Worm (Caenorhabditis elegans): Measurements from ENCODE around the gene C56G2.9.

The C56G2.9 gene

DNA sequence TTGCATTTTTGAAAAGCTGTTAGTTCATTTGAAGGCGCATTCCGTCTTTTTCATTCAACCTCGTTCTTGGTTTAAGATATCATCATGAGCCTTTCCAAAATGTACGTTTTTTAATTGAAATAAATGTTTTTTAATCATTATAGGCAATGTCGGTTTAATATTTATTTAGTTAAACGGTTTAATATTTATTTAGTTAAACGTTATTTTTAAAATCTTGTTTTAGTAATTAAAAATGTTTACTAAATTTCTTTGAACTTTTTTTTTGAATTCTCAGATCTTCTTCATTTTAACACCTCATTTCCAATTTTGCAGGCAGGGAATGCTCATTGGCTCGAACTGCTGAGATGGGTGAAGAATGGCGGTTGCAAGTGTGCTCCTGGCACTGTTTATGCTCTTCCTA, 34.1 kb downstream of the C56G2.9 start, which contains the start of gene gar-2:
Gene gar-2, plus strand, starts transcription at position 301 of the 400 bp plus-strand sequence.
- TF ChIP-seq ceh-13 (GFP tag; optimal IDR thresholded peaks at IDR 0.05) (no peak), flt-1 (GFP tag; IDR thresholded peaks at IDR 0.05) (no peak), ets-7 (tag; optimal IDR thresholded peaks at IDR 0.05) (no peak), hmbx-1 (tag; optimal IDR thresholded peaks at IDR 0.05) (no peak), tbx-37 (GFP tag; conservative IDR thresholded peaks at IDR 0.05) (no peak), scrt-1 (GFP tag; IDR thresholded peaks at IDR 0.05) (no peak), sea-1 (GFP tag; conservative IDR thresholded peaks at IDR 0.05) (no peak)

DNA sequence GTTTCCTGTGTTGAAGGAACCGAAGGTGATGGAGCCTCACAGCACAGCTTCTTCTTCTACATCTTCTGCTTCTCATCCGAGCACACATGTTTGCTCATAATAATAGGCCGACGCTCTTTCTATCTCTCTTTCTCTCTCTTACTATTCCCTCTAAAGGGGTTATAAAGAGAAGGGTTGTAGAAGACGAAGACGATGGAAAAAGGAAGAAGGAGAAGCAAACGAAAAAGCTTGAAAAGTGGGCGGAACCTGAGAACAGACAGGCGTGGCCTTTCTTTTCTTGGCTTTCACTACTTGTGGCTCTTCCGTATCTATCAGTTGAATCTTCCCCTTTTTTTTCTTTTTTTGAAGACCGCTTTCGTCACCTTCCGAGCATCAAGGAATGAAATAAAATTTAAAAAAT, 35.3 kb downstream of the C56G2.9 start:
- TF ChIP-seq ama-1 (optimal IDR thresholded peaks at IDR 0.05) = no peak
- TF ChIP-seq aly-1 (tag; optimal IDR thresholded peaks at IDR 0.05) = no peak
- no peak for TF ChIP-seq scrt-1 (GFP tag; IDR thresholded peaks at IDR 0.05)
- no peak for TF ChIP-seq tra-4 (tag; optimal IDR thresholded peaks at IDR 0.05)
- TF ChIP-seq pes-1 (GFP tag; IDR thresholded peaks at IDR 0.05) = no peak
- no peak for TF ChIP-seq B0310.2 (tag; optimal IDR thresholded peaks at IDR 0.05)
- TF ChIP-seq flt-1 (GFP tag; IDR thresholded peaks at IDR 0.05) = no peak
- no peak for TF ChIP-seq hmg-4 (GFP tag; optimal IDR thresholded peaks at IDR 0.05)
- no peak for TF ChIP-seq sea-1 (GFP tag; conservative IDR thresholded peaks at IDR 0.05)
- no peak for TF ChIP-seq ceh-36 (tag; optimal IDR thresholded peaks at IDR 0.05)

DNA sequence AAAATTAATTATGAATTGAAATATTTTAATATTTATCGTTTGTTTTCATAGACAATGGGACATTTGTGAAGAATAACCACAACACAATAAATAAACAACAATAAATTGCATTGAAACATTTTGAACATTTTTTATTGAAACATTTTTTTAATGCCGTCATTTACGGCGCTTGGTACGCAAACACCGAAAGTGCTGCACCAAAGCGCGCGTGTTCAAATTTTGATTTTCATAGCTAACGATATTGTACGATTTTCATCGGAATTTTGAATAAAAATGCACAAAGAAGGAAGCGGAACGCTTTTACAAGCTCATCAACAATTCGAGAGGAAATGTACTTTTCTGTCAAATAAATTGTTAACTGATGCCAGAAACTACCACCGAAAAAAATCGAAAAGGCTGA, 39.3 kb downstream of the C56G2.9 start:
- TF ChIP-seq hmg-4 (GFP tag; optimal IDR thresholded peaks at IDR 0.05) = no peak
- no peak for TF ChIP-seq pes-1 (GFP tag; IDR thresholded peaks at IDR 0.05)
- no peak for TF ChIP-seq tra-4 (tag; optimal IDR thresholded peaks at IDR 0.05)
- no peak for TF ChIP-seq scrt-1 (GFP tag; IDR thresholded peaks at IDR 0.05)
- no peak for TF ChIP-seq sea-1 (GFP tag; conservative IDR thresholded peaks at IDR 0.05)
- TF ChIP-seq ceh-13 (GFP tag; optimal IDR thresholded peaks at IDR 0.05) = no peak
- no peak for TF ChIP-seq ets-7 (tag; optimal IDR thresholded peaks at IDR 0.05)
- TF ChIP-seq ama-1 (optimal IDR thresholded peaks at IDR 0.05) = no peak
- no peak for TF ChIP-seq flt-1 (GFP tag; IDR thresholded peaks at IDR 0.05)
- TF ChIP-seq ceh-36 (tag; optimal IDR thresholded peaks at IDR 0.05) = no peak
- no peak for TF ChIP-seq B0310.2 (tag; optimal IDR thresholded peaks at IDR 0.05)

DNA sequence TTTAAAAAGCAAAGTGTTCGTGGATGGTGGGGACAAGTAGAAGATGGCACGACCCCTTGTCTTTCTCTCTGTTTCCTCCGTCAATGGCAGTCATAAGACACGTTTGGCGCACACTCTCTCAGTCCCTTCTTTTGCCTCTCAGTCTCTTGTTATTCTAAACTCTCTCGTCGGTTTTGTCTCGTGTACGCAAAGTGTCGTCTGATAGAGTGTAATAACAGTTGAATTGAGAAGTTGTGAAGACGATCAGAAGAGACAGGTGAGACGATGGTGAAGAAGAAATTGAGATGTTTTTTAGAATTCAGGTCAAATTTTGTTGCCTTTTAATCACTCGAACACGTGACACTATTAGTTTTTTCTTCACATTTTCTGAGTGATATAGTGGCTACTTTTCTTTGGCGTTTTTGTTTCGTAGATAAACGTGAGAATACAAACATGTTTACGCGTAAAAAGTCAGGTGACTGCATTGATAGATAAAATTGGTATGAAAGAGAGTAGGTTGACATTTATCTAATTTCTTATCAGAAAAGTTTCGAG, 39.9 kb downstream of the C56G2.9 start, which contains the start of gene F47D12.9:
Gene F47D12.9, minus strand, starts transcription at position 267 of the 534 bp plus-strand sequence.
- TF ChIP-seq scrt-1 (GFP tag; IDR thresholded peaks at IDR 0.05) (no peak), hmbx-1 (tag; optimal IDR thresholded peaks at IDR 0.05) (no peak), F13C5.2 (tag; optimal IDR thresholded peaks at IDR 0.05) (no peak), ceh-13 (GFP tag; optimal IDR thresholded peaks at IDR 0.05) (no peak), ceh-36 (tag; optimal IDR thresholded peaks at IDR 0.05) (no peak), ets-7 (tag; optimal IDR thresholded peaks at IDR 0.05) (no peak), tra-4 (tag; optimal IDR thresholded peaks at IDR 0.05) (no peak), pes-1 (GFP tag; IDR thresholded peaks at IDR 0.05) (no peak), hnd-1 (tag; optimal IDR thresholded peaks at IDR 0.05) (no peak), tbx-37 (GFP tag; conservative IDR thresholded peaks at IDR 0.05) (no peak), hmg-4 (GFP tag; optimal IDR thresholded peaks at IDR 0.05) (no peak), aly-1 (tag; optimal IDR thresholded peaks at IDR 0.05) (no peak), ama-1 (optimal IDR thresholded peaks at IDR 0.05) (no peak), B0310.2 (tag; optimal IDR thresholded peaks at IDR 0.05) (no peak), flt-1 (GFP tag; IDR thresholded peaks at IDR 0.05) (no peak), sea-1 (GFP tag; conservative IDR thresholded peaks at IDR 0.05) (no peak)

DNA sequence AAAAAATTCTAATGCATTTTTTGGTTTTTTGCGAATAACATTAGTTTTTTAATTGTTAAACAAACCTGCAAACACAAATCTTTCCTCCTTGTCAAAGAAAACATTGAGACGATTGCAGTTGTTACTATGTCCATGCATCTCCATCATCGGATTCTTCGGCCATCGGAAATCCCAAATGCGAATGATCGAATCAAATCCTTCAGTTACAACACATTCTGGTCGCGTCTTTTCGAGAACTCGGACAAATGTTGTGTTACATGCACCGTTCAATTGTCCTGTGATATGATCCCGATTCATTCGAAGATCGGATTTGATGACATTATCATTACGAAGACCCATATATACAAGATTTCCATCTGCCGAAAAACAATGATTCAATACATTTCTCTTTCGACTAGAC, 42.8 kb downstream of the C56G2.9 start:
- TF ChIP-seq B0310.2 (tag; optimal IDR thresholded peaks at IDR 0.05) (no peak), ama-1 (optimal IDR thresholded peaks at IDR 0.05) (no peak), scrt-1 (GFP tag; IDR thresholded peaks at IDR 0.05) (no peak), hmg-4 (GFP tag; optimal IDR thresholded peaks at IDR 0.05) (no peak), hmbx-1 (tag; optimal IDR thresholded peaks at IDR 0.05) (no peak), flt-1 (GFP tag; IDR thresholded peaks at IDR 0.05) (no peak), ceh-36 (tag; optimal IDR thresholded peaks at IDR 0.05) (no peak), aly-1 (tag; optimal IDR thresholded peaks at IDR 0.05) (no peak), hnd-1 (tag; optimal IDR thresholded peaks at IDR 0.05) (no peak), tbx-11 (GFP tag; IDR thresholded peaks at IDR 0.05) (no peak), tbx-37 (GFP tag; conservative IDR thresholded peaks at IDR 0.05) (no peak), ets-7 (tag; optimal IDR thresholded peaks at IDR 0.05) (no peak), pes-1 (GFP tag; IDR thresholded peaks at IDR 0.05) (no peak), F13C5.2 (tag; optimal IDR thresholded peaks at IDR 0.05) (no peak), sea-1 (GFP tag; conservative IDR thresholded peaks at IDR 0.05) (no peak)

DNA sequence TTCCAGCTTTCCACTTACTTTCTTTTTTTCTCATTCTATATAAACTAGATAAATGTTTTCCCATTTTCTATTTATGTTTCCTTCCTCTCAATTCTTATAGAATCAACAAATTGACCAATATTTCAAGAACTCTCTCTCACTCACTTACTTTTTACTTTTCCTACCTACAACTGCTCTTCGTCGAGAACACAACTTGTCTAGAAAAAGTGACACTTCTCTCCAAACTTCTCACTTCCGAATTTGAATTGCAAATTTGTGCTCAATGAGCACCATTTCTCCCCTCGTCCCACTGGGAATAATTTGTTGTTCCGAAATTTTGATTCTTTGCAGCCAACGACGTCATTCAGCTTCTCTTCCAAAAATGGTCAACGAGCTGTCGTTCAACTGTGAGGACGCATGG, 45.0 kb downstream of the C56G2.9 start, which contains the start of gene F47D12.3:
Gene F47D12.3, plus strand, starts transcription at position 331 of the 400 bp plus-strand sequence.
- TF ChIP-seq ceh-13 (GFP tag; optimal IDR thresholded peaks at IDR 0.05) (no peak), pes-1 (GFP tag; IDR thresholded peaks at IDR 0.05) (no peak), flt-1 (GFP tag; IDR thresholded peaks at IDR 0.05) (no peak), tbx-11 (GFP tag; IDR thresholded peaks at IDR 0.05) (no peak), hmbx-1 (tag; optimal IDR thresholded peaks at IDR 0.05) (no peak)

DNA sequence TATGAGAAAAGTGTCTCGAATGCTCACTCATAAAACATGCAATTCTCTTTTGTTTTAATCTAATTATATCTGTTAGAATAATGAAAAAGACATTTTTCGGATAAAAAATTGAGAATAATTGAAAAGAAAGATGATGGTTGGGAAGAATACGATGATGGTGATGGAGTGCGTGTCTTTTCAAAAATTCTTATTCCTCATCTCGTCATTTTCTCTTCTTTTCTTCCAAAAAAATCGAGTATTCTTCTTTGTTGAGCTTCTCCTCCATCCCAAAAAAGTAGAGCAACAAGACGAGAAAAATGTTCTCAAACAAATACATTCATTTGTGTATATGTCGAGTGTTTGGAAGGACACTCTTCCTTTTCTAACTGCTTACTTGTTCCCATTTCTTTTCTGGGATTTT, 45.5 kb downstream of the C56G2.9 start:
- TF ChIP-seq hnd-1 (tag; optimal IDR thresholded peaks at IDR 0.05) = no peak
- no peak for TF ChIP-seq tbx-37 (GFP tag; conservative IDR thresholded peaks at IDR 0.05)
- TF ChIP-seq aly-1 (tag; optimal IDR thresholded peaks at IDR 0.05) = no peak
- TF ChIP-seq scrt-1 (GFP tag; IDR thresholded peaks at IDR 0.05) = no peak
- no peak for TF ChIP-seq tbx-11 (GFP tag; IDR thresholded peaks at IDR 0.05)
- TF ChIP-seq F13C5.2 (tag; optimal IDR thresholded peaks at IDR 0.05) = no peak
- no peak for TF ChIP-seq ceh-36 (tag; optimal IDR thresholded peaks at IDR 0.05)
- TF ChIP-seq ets-7 (tag; optimal IDR thresholded peaks at IDR 0.05) = no peak
- TF ChIP-seq hmbx-1 (tag; optimal IDR thresholded peaks at IDR 0.05) = no peak
- TF ChIP-seq sea-1 (GFP tag; conservative IDR thresholded peaks at IDR 0.05) = no peak
- TF ChIP-seq tra-4 (tag; optimal IDR thresholded peaks at IDR 0.05) = no peak

Measured in whole organism, early embryonic.